Worm (Caenorhabditis elegans) whole organism, L1 larva: ENCODE results near the gene str-178.

Source experiments
- C34B4.2 ChIP-seq: sonication (generic microtip); optimal IDR thresholded peaks from 2 replicates; lab custom pipeline; 2017; ENCODE audit warnings: mild to moderate bottlenecking, missing genetic modification characterization, missing compliant biosample characterization
- Y116A8C.19 ChIP-seq: sonication (generic microtip); optimal IDR thresholded peaks from 2 replicates; lab custom pipeline; 2016; ENCODE audit warnings: missing compliant biosample characterization, missing genetic modification characterization, borderline replicate concordance
- dsc-1 ChIP-seq: sonication (generic microtip); optimal IDR thresholded peaks from 2 replicates; lab custom pipeline; 2016; ENCODE audit warnings: mild to moderate bottlenecking, missing genetic modification characterization, missing compliant biosample characterization
- elt-2 ChIP-seq: sonication (generic microtip); optimal IDR thresholded peaks from 2 replicates; lab custom pipeline; 2016; ENCODE audit warnings: missing genetic modification characterization, mild to moderate bottlenecking, inconsistent platforms, missing compliant biosample characterization, missing genetic modification reagents
- elt-3 ChIP-seq, 6 experiments: fragments of 150-350 bp in 1 of 6; sonication (generic microtip); optimal IDR thresholded peaks; 2 replicates each; lab custom pipeline; 2017 to 2018; ENCODE audit warnings: missing biosample characterization in 6 of 6, missing genetic modification characterization in 6 of 6, inconsistent platforms in 1 of 6
- fos-1 ChIP-seq: fragments of 150-350 bp; optimal IDR thresholded peaks from 2 replicates; lab custom pipeline; 2014; ENCODE audit warnings: missing biosample characterization, missing genetic modification characterization
- lir-3 ChIP-seq: sonication (generic microtip); optimal IDR thresholded peaks from 2 replicates; lab custom pipeline; 2016; ENCODE audit warnings: mild to moderate bottlenecking, missing genetic modification characterization, moderate library complexity, missing compliant biosample characterization; ENCODE audit not compliant: poor library complexity
- mdl-1 ChIP-seq, 2 experiments: fragments of 150-350 bp; optimal IDR thresholded peaks; 2 replicates each; lab custom pipeline; 2014 to 2017; ENCODE audit warnings: missing biosample characterization in 2 of 2, missing genetic modification characterization in 2 of 2, inconsistent platforms in 1 of 2
- nhr-11 ChIP-seq: fragments of 150-350 bp; optimal IDR thresholded peaks from 2 replicates; lab custom pipeline; 2014; ENCODE audit warnings: missing biosample characterization, missing genetic modification characterization
- pqm-1 ChIP-seq: sonication (generic microtip); optimal IDR thresholded peaks from 3 replicates; lab custom pipeline; 2017; ENCODE audit warnings: missing biosample characterization, missing genetic modification characterization
- skn-1 ChIP-seq: fragments of 150-350 bp; optimal IDR thresholded peaks from 2 replicates; lab custom pipeline; 2014; ENCODE audit warnings: missing biosample characterization, missing genetic modification characterization
- unc-62 ChIP-seq: fragments of 150-350 bp; optimal IDR thresholded peaks from 2 replicates; lab custom pipeline; 2014; ENCODE audit warnings: missing biosample characterization, missing genetic modification reagents, missing genetic modification characterization
- unc-98 ChIP-seq: fragments of 200-800 bp; sonication (Bioruptor generic); IDR thresholded peaks from 2 replicates; pipeline ENCODE4 v1.3.6; 2022; ENCODE audit warnings: missing genetic modification characterization, missing compliant biosample characterization
- zag-1 ChIP-seq: fragments of 150-350 bp; optimal IDR thresholded peaks from 2 replicates; lab custom pipeline; 2014; ENCODE audit warnings: missing biosample characterization, missing genetic modification characterization

ce11 chrV:12708305-12708704 lies 8.0 kb downstream of the str-178 start, which contains the start of gene R11D1.2:
- TF ChIP-seq Y116A8C.19 (tag; lab: Kevin White, UChicago) (no peak), dsc-1 (tag; lab: Kevin White, UChicago) (no peak), unc-62 (GFP tag; lab: Kevin White, UChicago) (no peak), lir-3 (tag; lab: Kevin White, UChicago) (no peak), fos-1 (tag; lab: Kevin White, UChicago) (no peak), nhr-11 (tag; lab: Kevin White, UChicago) (no peak), mdl-1 (tag; optimal IDR thresholded peaks at IDR 0.05; lab: Kevin White, UChicago) (no peak), elt-3 (tag; optimal IDR thresholded peaks at IDR 0.05; lab: Kevin White, UChicago) (no peak), pqm-1 (tag; lab: Kevin White, UChicago) (no peak), zag-1 (no peak), unc-98 (GFP tag; lab: Robert Waterston, UW) (no peak), skn-1 (tag; lab: Kevin White, UChicago) (no peak), elt-2 (tag; lab: Kevin White, UChicago) (no peak), C34B4.2 (tag; lab: Kevin White, UChicago) (no peak)
